Fruit fly (Drosophila melanogaster) whole organism, wandering third instar larva: ENCODE data around the gene obst-H.

ENCODE experiments used
- CG32264 ChIP-seq: fragments of 200-800 bp; sonication (Bioruptor generic); optimal IDR thresholded peaks from 2 replicates; lab custom pipeline; 2016; ENCODE audit warnings: missing biosample characterization, missing genetic modification characterization
- CG9705 ChIP-seq: fragments of 200-800 bp; sonication (Bioruptor generic); optimal IDR thresholded peaks from 2 replicates; lab custom pipeline; 2018; ENCODE audit warnings: missing biosample characterization, mild to moderate bottlenecking, missing genetic modification characterization
- CrebA ChIP-seq: fragments of 200-800 bp; sonication (Bioruptor generic); optimal IDR thresholded peaks from 2 replicates; lab custom pipeline; 2016; ENCODE audit warnings: missing biosample characterization, mild to moderate bottlenecking, missing genetic modification characterization, borderline replicate concordance
- Dfd ChIP-seq: fragments of >200 bp; optimal IDR thresholded peaks from 2 replicates; lab custom pipeline; 2017; ENCODE audit warnings: missing biosample characterization, missing genetic modification characterization
- Dif ChIP-seq: fragments of 200-275, 200-300 bp; sonication (Bioruptor generic); optimal IDR thresholded peaks from 2 replicates; lab custom pipeline; 2018; ENCODE audit warnings: missing biosample characterization, missing genetic modification characterization; ENCODE audit not compliant: partially characterized antibody
- Hr78 ChIP-seq: fragments of >200 bp; optimal IDR thresholded peaks from 2 replicates; lab custom pipeline; 2017; ENCODE audit warnings: missing biosample characterization, missing genetic modification characterization
- Hr83 ChIP-seq: fragments of 200-300 bp; sonication (Bioruptor generic); optimal IDR thresholded peaks from 2 replicates; lab custom pipeline; 2016; ENCODE audit warnings: missing biosample characterization, mild to moderate bottlenecking, missing genetic modification characterization, moderate library complexity; ENCODE audit not compliant: poor library complexity, severe bottlenecking
- Myc ChIP-seq: fragments of >200 bp; optimal IDR thresholded peaks from 2 replicates; lab custom pipeline; 2017
- Sp1 ChIP-seq: fragments of 200-800 bp; sonication (Bioruptor generic); optimal IDR thresholded peaks from 3 replicates; lab custom pipeline; 2019; ENCODE audit warnings: missing biosample characterization, mild to moderate bottlenecking, missing genetic modification characterization, moderate library complexity
- Vsx2 ChIP-seq: fragments of 200-300, 225-300 bp; sonication (Bioruptor generic); optimal IDR thresholded peaks from 2 replicates; lab custom pipeline; 2018; ENCODE audit warnings: missing biosample characterization, missing genetic modification characterization; ENCODE audit not compliant: partially characterized antibody
- dl ChIP-seq, 2 experiments: fragments of 175-275, 200-275 bp in 1 of 2; fragments of 200-275 bp in 1 of 2; sonication (Bioruptor generic); optimal IDR thresholded peaks; lab custom pipeline; 2018; ENCODE audit warnings: mild to moderate bottlenecking in 2 of 2, missing biosample characterization in 2 of 2, missing genetic modification characterization in 2 of 2, moderate library complexity in 2 of 2; ENCODE audit not compliant: partially characterized antibody in 2 of 2, insufficient read depth in 1 of 2
- dmrt93B ChIP-seq: fragments of 200-800 bp; sonication (Bioruptor generic); optimal IDR thresholded peaks from 2 replicates; lab custom pipeline; 2018; ENCODE audit warnings: missing biosample characterization, mild to moderate bottlenecking, missing genetic modification characterization
- fru ChIP-seq: fragments of 200-800 bp; sonication (Bioruptor generic); optimal IDR thresholded peaks from 3 replicates; lab custom pipeline; 2016; ENCODE audit warnings: missing biosample characterization, mild to moderate bottlenecking, missing genetic modification characterization
- psq ChIP-seq: fragments of 200-800 bp; sonication (Bioruptor generic); optimal IDR thresholded peaks from 3 replicates; lab custom pipeline; 2017; ENCODE audit warnings: missing biosample characterization, mild to moderate bottlenecking, missing genetic modification characterization, moderate library complexity
- sage ChIP-seq: fragments of 200-800 bp; sonication (Bioruptor generic); optimal IDR thresholded peaks from 2 replicates; lab custom pipeline; 2016; ENCODE audit warnings: missing biosample characterization, mild to moderate bottlenecking, missing genetic modification characterization
- usp ChIP-seq: fragments of >200 bp; optimal IDR thresholded peaks from 2 replicates; lab custom pipeline; 2017; ENCODE audit warnings: missing biosample characterization, missing genetic modification characterization
- woc ChIP-seq: sonication (Bioruptor generic); optimal IDR thresholded peaks from 2 replicates; lab custom pipeline; 2016; ENCODE audit warnings: missing biosample characterization, mild to moderate bottlenecking, missing genetic modification characterization

The obst-H gene

DNA sequence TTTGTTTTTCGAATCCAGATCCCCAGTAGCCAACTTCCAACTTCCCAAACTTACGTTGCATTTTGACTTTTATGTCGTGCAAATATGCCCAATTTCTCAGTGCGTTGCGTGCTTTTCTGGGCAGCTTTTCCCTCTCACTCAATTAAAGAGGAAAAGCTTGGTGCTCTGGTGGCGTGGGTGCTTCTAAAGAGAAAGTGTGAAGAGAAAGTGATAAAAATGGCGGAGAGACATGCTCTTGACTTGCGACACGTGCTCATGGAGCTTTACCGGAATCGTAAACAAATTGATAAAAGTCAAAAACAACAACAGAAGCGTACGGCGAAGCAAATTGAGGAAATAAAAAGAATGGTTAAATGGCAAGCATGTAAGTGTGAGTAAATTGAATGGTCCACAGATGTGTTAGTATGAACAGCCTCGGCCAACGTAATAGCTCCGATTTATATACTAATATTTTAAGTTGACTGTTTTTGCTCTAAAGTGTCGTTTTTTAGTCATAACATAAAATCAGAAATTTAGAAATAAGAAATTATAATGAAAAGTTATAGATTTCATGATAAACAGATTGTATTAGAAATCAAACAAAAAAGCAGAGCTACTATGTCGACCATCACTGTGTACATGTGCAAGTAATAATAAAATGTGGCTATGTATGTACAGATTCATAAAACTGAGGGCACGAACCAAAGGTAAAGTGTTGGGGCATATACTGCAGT is 35.0 kb downstream of the obst-H start:
- TF ChIP-seq sage: no peak
- TF ChIP-seq psq: no peak
- peak; percentile 80 for TF ChIP-seq Vsx2 (GFP tag; lab: Kevin White, UChicago)
- TF ChIP-seq Dif (GFP tag; lab: Kevin White, UChicago): peak; percentile 56
- TF ChIP-seq dl (GFP tag; optimal IDR thresholded peaks at IDR 0.05; lab: Kevin White, UChicago; ENCODE audit: insufficient read depth in 1 of 2, partially characterized antibody in 2 of 2): peak in 1 of 2 experiments; percentile 30
- no peak for TF ChIP-seq Sp1 (GFP tag; lab: Kevin White, UChicago)

DNA sequence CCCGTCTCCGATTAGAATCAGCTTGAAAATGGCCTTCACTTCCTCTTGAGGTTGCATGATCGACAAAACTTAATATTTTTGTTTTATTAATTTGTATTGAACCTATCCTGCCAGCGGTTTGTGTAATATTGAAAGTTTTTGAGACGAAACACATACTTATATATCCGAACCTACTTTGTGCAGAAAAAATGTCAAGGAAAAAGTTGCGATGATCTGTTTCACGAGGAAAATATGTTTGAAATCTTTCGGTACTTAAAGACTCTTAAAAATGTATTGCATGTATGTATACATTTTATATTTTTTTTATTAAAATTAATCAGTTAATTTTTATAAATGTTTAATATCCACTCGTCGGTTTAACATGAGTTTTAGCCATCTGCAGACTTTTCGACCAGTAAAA is 43.7 kb downstream of the obst-H start, which contains the start of gene Ran-like:
Gene Ran-like, minus strand, starts transcription at position 101 of the 400 bp plus-strand sequence.
- TF ChIP-seq usp (GFP tag; lab: Kevin White, UChicago) (no peak), CrebA (GFP tag; lab: Kevin White, UChicago) (no peak), CG32264 (GFP tag; lab: Kevin White, UChicago) (no peak), Hr83 (no peak), CG9705 (no peak), woc (GFP tag; lab: Kevin White, UChicago) (no peak), dl (GFP tag; optimal IDR thresholded peaks at IDR 0.05; lab: Kevin White, UChicago; ENCODE audit: insufficient read depth in 1 of 2, partially characterized antibody in 2 of 2) (no peak), Dfd (GFP tag; lab: Kevin White, UChicago) (no peak), dmrt93B (GFP tag; lab: Kevin White, UChicago) (no peak), Dif (GFP tag; lab: Kevin White, UChicago) (no peak), Hr78 (no peak), Myc (no peak), fru (GFP tag; lab: Kevin White, UChicago) (no peak), sage (no peak)
